Worm (Caenorhabditis elegans) whole organism, young adult: Measurements from ENCODE around the gene hpl-2.

Experiments
- B0019.2 ChIP-seq: fragments of 200-800 bp; sonication (Bioruptor generic); conservative IDR thresholded peaks from 2 replicates; pipeline ENCODE4 v1.3.6; 2022; ENCODE audit warnings: missing genetic modification reagents, missing genetic modification characterization, missing compliant biosample characterization
- B0261.1 ChIP-seq: sonication (generic microtip); optimal IDR thresholded peaks from 2 replicates; lab custom pipeline; 2016; ENCODE audit warnings: mild to moderate bottlenecking, missing genetic modification characterization, moderate library complexity, missing compliant biosample characterization
- C06A6.2 ChIP-seq: fragments of 200-800 bp; sonication (Bioruptor generic); conservative IDR thresholded peaks from 2 replicates; pipeline ENCODE4 v1.3.6; 2022; ENCODE audit warnings: missing genetic modification characterization, missing compliant biosample characterization
- D2030.7 ChIP-seq: fragments of 200-800 bp; sonication (Bioruptor generic); IDR thresholded peaks from 2 replicates; pipeline ENCODE4 v1.3.6; 2022; ENCODE audit warnings: missing genetic modification reagents, missing genetic modification characterization, missing compliant biosample characterization
- F33H1.4 ChIP-seq: fragments of 200-800 bp; sonication (Bioruptor generic); IDR thresholded peaks from 2 replicates; pipeline ENCODE4 v1.3.6; 2022; ENCODE audit warnings: missing genetic modification reagents, missing genetic modification characterization, missing compliant biosample characterization
- F57A8.1 ChIP-seq: fragments of 200-800 bp; sonication (Bioruptor generic); optimal IDR thresholded peaks from 2 replicates; lab custom pipeline; 2018; ENCODE audit warnings: mild to moderate bottlenecking, missing genetic modification characterization, moderate library complexity, missing compliant biosample characterization
- T07F8.4 ChIP-seq: sonication (generic microtip); optimal IDR thresholded peaks from 2 replicates; lab custom pipeline; 2016; ENCODE audit warnings: mild to moderate bottlenecking, missing genetic modification characterization, moderate library complexity, missing compliant biosample characterization
- Y79H2A.3 ChIP-seq: fragments of 200-800 bp; sonication (Bioruptor generic); conservative IDR thresholded peaks from 2 replicates; pipeline ENCODE4 v1.3.6; 2022; ENCODE audit warnings: missing genetic modification reagents, missing genetic modification characterization, missing compliant biosample characterization
- ama-1 ChIP-seq, 3 experiments: fragments of 150-350 bp in 1 of 3; sonication (generic microtip) in 2 of 3; optimal IDR thresholded peaks; 2 replicates each; lab custom pipeline; 2014 to 2018; ENCODE audit warnings: missing biosample characterization in 2 of 3, missing genetic modification characterization in 2 of 3, missing genetic modification reagents in 2 of 3
- aptf-2 ChIP-seq: fragments of 200-800 bp; sonication (Bioruptor generic); conservative IDR thresholded peaks from 2 replicates; pipeline ENCODE4 v1.3.6; 2022; ENCODE audit warnings: missing genetic modification reagents, missing genetic modification characterization, missing compliant biosample characterization
- athp-1 ChIP-seq: sonication (generic microtip); optimal IDR thresholded peaks from 2 replicates; lab custom pipeline; 2017; ENCODE audit warnings: mild to moderate bottlenecking, missing genetic modification characterization, missing compliant biosample characterization
- attf-3 ChIP-seq: fragments of 200-800 bp; sonication (Bioruptor generic); conservative IDR thresholded peaks from 2 replicates; pipeline ENCODE4 v1.3.6; 2022; ENCODE audit warnings: missing genetic modification reagents, missing genetic modification characterization, missing compliant biosample characterization
- attf-5 ChIP-seq: fragments of 200-800 bp; sonication (Bioruptor generic); optimal IDR thresholded peaks from 2 replicates; lab custom pipeline; 2018; ENCODE audit warnings: mild to moderate bottlenecking, missing genetic modification characterization, missing compliant biosample characterization
- bed-1 ChIP-seq: fragments of 200-800 bp; sonication (Bioruptor generic); IDR thresholded peaks from 2 replicates; pipeline ENCODE4 v1.3.6; 2022; ENCODE audit warnings: missing genetic modification reagents, missing genetic modification characterization, missing compliant biosample characterization
- cebp-2 ChIP-seq: fragments of 200-800 bp; sonication (Bioruptor generic); IDR thresholded peaks from 2 replicates; pipeline ENCODE4 v1.3.6; 2022; ENCODE audit warnings: missing genetic modification characterization, missing compliant biosample characterization
- chd-7 ChIP-seq: sonication (generic microtip); optimal IDR thresholded peaks from 2 replicates; lab custom pipeline; 2016; ENCODE audit warnings: mild to moderate bottlenecking, missing genetic modification characterization, moderate library complexity, missing compliant biosample characterization
- dpff-1 ChIP-seq: sonication (generic microtip); optimal IDR thresholded peaks from 2 replicates; lab custom pipeline; 2017; ENCODE audit warnings: mild to moderate bottlenecking, missing genetic modification characterization, missing compliant biosample characterization
- him-1 ChIP-seq: sonication (generic microtip); optimal IDR thresholded peaks from 2 replicates; lab custom pipeline; 2016; ENCODE audit warnings: missing genotype, missing genetic modification reagents, missing genetic modification characterization, missing compliant biosample characterization
- hlh-26 ChIP-seq: fragments of 200-800 bp; sonication (Bioruptor generic); conservative IDR thresholded peaks from 2 replicates; pipeline ENCODE4 v1.3.6; 2022; ENCODE audit warnings: missing genetic modification reagents, missing genetic modification characterization, missing compliant biosample characterization
- hmg-1.2 ChIP-seq: fragments of 200-800 bp; sonication (Bioruptor generic); IDR thresholded peaks from 2 replicates; pipeline ENCODE4 v1.3.6; 2022; ENCODE audit warnings: missing genetic modification reagents, missing genetic modification characterization, missing compliant biosample characterization
- hrde-1 ChIP-seq: sonication (generic microtip); optimal IDR thresholded peaks from 2 replicates; lab custom pipeline; 2016; ENCODE audit warnings: missing genetic modification characterization, mild to moderate bottlenecking, missing compliant biosample characterization, moderate library complexity, missing genotype, missing genetic modification reagents, borderline replicate concordance
- lin-26 ChIP-seq: fragments of 200-800 bp; sonication (Bioruptor generic); IDR thresholded peaks from 2 replicates; pipeline ENCODE4 v1.3.6; 2022; ENCODE audit warnings: missing genetic modification reagents, missing genetic modification characterization, missing compliant biosample characterization
- lin-54 ChIP-seq: fragments of 200-800 bp; sonication (Bioruptor generic); optimal IDR thresholded peaks from 2 replicates; lab custom pipeline; 2018; ENCODE audit warnings: mild to moderate bottlenecking, missing genetic modification characterization, missing compliant biosample characterization
- lir-1 ChIP-seq: fragments of 200-800 bp; sonication (Bioruptor generic); conservative IDR thresholded peaks from 2 replicates; pipeline ENCODE4 v1.3.6; 2022; ENCODE audit warnings: missing genetic modification reagents, missing genetic modification characterization, missing compliant biosample characterization
- madf-3 ChIP-seq: fragments of 200-800 bp; sonication (Bioruptor generic); IDR thresholded peaks from 2 replicates; pipeline ENCODE4 v1.3.6; 2022; ENCODE audit warnings: missing genetic modification reagents, missing genetic modification characterization, missing compliant biosample characterization
- madf-6 ChIP-seq: fragments of 200-800 bp; sonication (Bioruptor generic); IDR thresholded peaks from 2 replicates; pipeline ENCODE4 v1.3.6; 2022; ENCODE audit warnings: missing genetic modification reagents, missing genetic modification characterization, missing compliant biosample characterization
- madf-8 ChIP-seq: fragments of 200-800 bp; sonication (Bioruptor generic); conservative IDR thresholded peaks from 2 replicates; pipeline ENCODE4 v1.3.6; 2022; ENCODE audit warnings: missing genetic modification reagents, missing genetic modification characterization, missing compliant biosample characterization
- mcd-1 ChIP-seq: fragments of 200-800 bp; sonication (Bioruptor generic); IDR thresholded peaks from 2 replicates; pipeline ENCODE4 v1.3.6; 2022; ENCODE audit warnings: missing genetic modification reagents, missing genetic modification characterization, missing compliant biosample characterization
- mel-28 ChIP-seq: sonication (generic microtip); optimal IDR thresholded peaks from 2 replicates; lab custom pipeline; 2016; ENCODE audit warnings: borderline replicate concordance, mild to moderate bottlenecking, missing genetic modification characterization, missing compliant biosample characterization
- nfyb-1 ChIP-seq: fragments of 200-800 bp; sonication (Bioruptor generic); IDR thresholded peaks from 2 replicates; pipeline ENCODE4 v1.3.6; 2022; ENCODE audit warnings: missing genetic modification reagents, missing genetic modification characterization, missing compliant biosample characterization
- nhr-179 ChIP-seq: sonication (generic microtip); optimal IDR thresholded peaks from 2 replicates; lab custom pipeline; 2016; ENCODE audit warnings: mild to moderate bottlenecking, missing genetic modification characterization, missing compliant biosample characterization
- nhr-27 ChIP-seq: fragments of 200-800 bp; sonication (Bioruptor generic); optimal IDR thresholded peaks from 2 replicates; lab custom pipeline; 2018; ENCODE audit warnings: mild to moderate bottlenecking, missing genetic modification characterization, moderate library complexity, missing compliant biosample characterization
- nhr-90 ChIP-seq: sonication (generic microtip); optimal IDR thresholded peaks from 2 replicates; lab custom pipeline; 2016; ENCODE audit warnings: missing genotype, mild to moderate bottlenecking, missing genetic modification characterization, missing compliant biosample characterization
- rec-8 ChIP-seq, 2 experiments: sonication (generic microtip); optimal IDR thresholded peaks; 2 replicates each; lab custom pipeline; 2016; ENCODE audit warnings: mild to moderate bottlenecking in 2 of 2, missing genetic modification characterization in 2 of 2, missing genetic modification reagents in 2 of 2, missing genotype in 2 of 2, missing biosample characterization in 1 of 2, missing compliant biosample characterization in 1 of 2, moderate library complexity in 1 of 2
- repo-1 ChIP-seq: sonication (generic microtip); optimal IDR thresholded peaks from 2 replicates; lab custom pipeline; 2017; ENCODE audit warnings: mild to moderate bottlenecking, missing genetic modification characterization, missing compliant biosample characterization
- rpc-1 ChIP-seq, 2 experiments: fragments of 150-350 bp in 1 of 2; sonication (generic microtip) in 1 of 2; optimal IDR thresholded peaks; 2 replicates each; lab custom pipeline; 2014 to 2018; ENCODE audit warnings: missing biosample characterization in 1 of 2, missing genetic modification characterization in 1 of 2, missing genetic modification reagents in 1 of 2, missing genotype in 1 of 2
- snpc-3.4 ChIP-seq: sonication (generic microtip); optimal IDR thresholded peaks from 2 replicates; lab custom pipeline; 2017; ENCODE audit warnings: missing genetic modification characterization, mild to moderate bottlenecking, missing compliant biosample characterization, antibody characterized with exemption, moderate library complexity, missing genotype, missing genetic modification reagents
- sptf-2 ChIP-seq: fragments of 200-800 bp; sonication (Bioruptor generic); optimal IDR thresholded peaks from 2 replicates; lab custom pipeline; 2018; ENCODE audit warnings: mild to moderate bottlenecking, missing genetic modification characterization, missing compliant biosample characterization
- tbp1 ChIP-seq: fragments of 200-800 bp; sonication (Bioruptor generic); optimal IDR thresholded peaks from 2 replicates; lab custom pipeline; 2018; ENCODE audit warnings: mild to moderate bottlenecking, missing genetic modification characterization, missing compliant biosample characterization
- tbx-9 ChIP-seq: sonication (generic microtip); optimal IDR thresholded peaks from 2 replicates; lab custom pipeline; 2016; ENCODE audit warnings: borderline replicate concordance, missing genetic modification characterization, inconsistent platforms, missing compliant biosample characterization
- xnd-1 ChIP-seq: sonication (generic microtip); optimal IDR thresholded peaks from 2 replicates; lab custom pipeline; 2016; ENCODE audit warnings: missing genotype, missing genetic modification reagents, missing genetic modification characterization, missing compliant biosample characterization
- zfh-2 ChIP-seq: fragments of 200-800 bp; sonication (Bioruptor generic); conservative IDR thresholded peaks from 2 replicates; pipeline ENCODE4 v1.3.6; 2022; ENCODE audit warnings: missing genetic modification reagents, missing genetic modification characterization, missing compliant biosample characterization
- ztf-22 ChIP-seq: fragments of 200-800 bp; sonication (Bioruptor generic); optimal IDR thresholded peaks from 2 replicates; lab custom pipeline; 2018; ENCODE audit warnings: mild to moderate bottlenecking, missing genetic modification characterization, moderate library complexity, missing compliant biosample characterization
- ztf-6 ChIP-seq: fragments of 200-800 bp; sonication (Bioruptor generic); IDR thresholded peaks from 2 replicates; pipeline ENCODE4 v1.3.6; 2022; ENCODE audit warnings: missing genetic modification reagents, missing genetic modification characterization, missing compliant biosample characterization

hpl-2 gene

DNA sequence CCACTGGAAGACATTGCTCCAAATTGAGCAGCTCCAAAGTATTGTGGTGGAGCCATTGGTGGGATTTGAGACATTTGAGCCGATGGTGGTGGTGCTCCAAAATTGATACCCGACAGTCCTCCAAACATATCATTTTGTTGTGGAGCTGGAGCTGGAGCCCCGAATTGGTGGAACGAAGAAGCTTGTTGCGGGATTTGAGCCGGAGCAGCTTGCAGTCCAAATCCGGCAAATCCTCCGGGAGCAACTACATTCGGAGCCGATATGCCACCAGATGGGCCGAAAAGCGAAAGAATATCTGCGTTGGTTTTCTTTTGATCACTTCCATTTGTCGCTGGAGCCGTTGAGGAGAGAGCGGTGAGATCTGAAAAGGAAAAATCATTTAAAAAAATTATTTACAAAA, 17.2 kb downstream of the hpl-2 start:
- TF ChIP-seq lin-26 (GFP tag; lab: Robert Waterston, UW) (peak; percentile 54; the same call in 1 of the 2 replicates), cebp-2 (GFP tag; lab: Robert Waterston, UW) (no peak), tbp1 (GFP tag; lab: Kevin White, UChicago) (no peak), ztf-22 (GFP tag; lab: Kevin White, UChicago) (no peak), F57A8.1 (GFP tag; lab: Kevin White, UChicago) (no peak), C06A6.2 (no peak), nhr-27 (tag; lab: Kevin White, UChicago) (no peak), B0261.1 (tag; lab: Kevin White, UChicago) (no peak), rpc-1 (optimal IDR thresholded peaks at IDR 0.05; lab: Kevin White, UChicago) (no peak), rpc-1 (tag; optimal IDR thresholded peaks at IDR 0.05; lab: Kevin White, UChicago) (no peak), madf-3 (GFP tag; lab: Robert Waterston, UW) (no peak), nfyb-1 (GFP tag; lab: Robert Waterston, UW) (no peak), chd-7 (tag; lab: Kevin White, UChicago) (peak; percentile 4), D2030.7 (GFP tag; lab: Robert Waterston, UW) (no peak), attf-3 (GFP tag; lab: Robert Waterston, UW) (no peak), rec-8 (tag; optimal IDR thresholded peaks at IDR 0.05; lab: Kevin White, UChicago) (no peak), zfh-2 (peak; percentile 30; the same call in 1 of the 2 replicates)

ce11 chrIII:10736322-10736985, 18.9 kb downstream of the hpl-2 start:
- TF ChIP-seq hrde-1 (no peak), madf-8 (GFP tag; lab: Robert Waterston, UW) (peak; percentile 19; the same call in 1 of the 2 replicates), ztf-6 (GFP tag; lab: Robert Waterston, UW) (no peak), nhr-90 (tag; lab: Kevin White, UChicago) (no peak), athp-1 (peak; percentile 11), mcd-1 (GFP tag; lab: Robert Waterston, UW) (peak; percentile 35; the same call in 1 of the 2 replicates), hmg-1.2 (GFP tag; lab: Robert Waterston, UW) (peak; percentile 92), snpc-3.4 (tag; lab: Kevin White, UChicago) (no peak), nhr-179 (no peak), B0019.2 (GFP tag; lab: Robert Waterston, UW) (no peak), B0261.1 (tag; lab: Kevin White, UChicago) (no peak), sptf-2 (GFP tag; lab: Kevin White, UChicago) (no peak), F33H1.4 (GFP tag; lab: Robert Waterston, UW) (peak; percentile 60), aptf-2 (GFP tag; lab: Robert Waterston, UW) (0 out of 2 replicates have a peak, but pooled peaks have one; percentile 6), nfyb-1 (GFP tag; lab: Robert Waterston, UW) (0 out of 2 replicates have a peak, but pooled peaks have one; percentile 10), tbx-9 (no peak), bed-1 (no peak), attf-3 (GFP tag; lab: Robert Waterston, UW) (no peak), lin-26 (GFP tag; lab: Robert Waterston, UW) (no peak), madf-6 (GFP tag; lab: Robert Waterston, UW) (0 out of 2 replicates have a peak, but pooled peaks have one; percentile 38), lir-1 (0 out of 2 replicates have a peak, but pooled peaks have one; percentile 28), T07F8.4 (no peak), mel-28 (tag; lab: Kevin White, UChicago) (no peak), ama-1 (optimal IDR thresholded peaks at IDR 0.05; lab: Kevin White, UChicago) (no peak), ama-1 (GFP tag; optimal IDR thresholded peaks at IDR 0.05; lab: Kevin White, UChicago) (no peak), lin-54 (GFP tag; lab: Kevin White, UChicago) (no peak), Y79H2A.3 (GFP tag; lab: Robert Waterston, UW) (no peak), rec-8 (tag; optimal IDR thresholded peaks at IDR 0.05; lab: Kevin White, UChicago) (no peak), him-1 (tag; lab: Kevin White, UChicago) (peak; percentile 37), hlh-26 (GFP tag; lab: Robert Waterston, UW) (no peak), xnd-1 (tag; lab: Kevin White, UChicago) (peak; percentile 9), C06A6.2 (no peak), dpff-1 (no peak), attf-5 (no peak), repo-1 (tag; lab: Kevin White, UChicago) (peak; percentile 10)
